Worm (Caenorhabditis elegans) whole organism, L4 larva: ENCODE data around the gene nhr-53.

Experiments
- D1046.2 ChIP-seq: fragments of 200-800 bp; sonication (Bioruptor generic); IDR thresholded peaks from 2 replicates; pipeline ENCODE4 v1.3.6; 2022; ENCODE audit warnings: missing genetic modification characterization, missing compliant biosample characterization
- F10B5.3 ChIP-seq: sonication (generic microtip); optimal IDR thresholded peaks from 2 replicates; lab custom pipeline; 2016; ENCODE audit warnings: mild to moderate bottlenecking, missing genetic modification characterization, missing compliant biosample characterization
- F26F4.8 ChIP-seq: fragments of 200-800 bp; sonication (Bioruptor generic); conservative IDR thresholded peaks from 2 replicates; pipeline ENCODE4 v1.3.6; 2022; ENCODE audit warnings: missing genetic modification characterization, missing compliant biosample characterization
- F37D6.2 ChIP-seq: sonication (generic microtip); optimal IDR thresholded peaks from 2 replicates; lab custom pipeline; 2016; ENCODE audit warnings: mild to moderate bottlenecking, missing genetic modification characterization, missing compliant biosample characterization
- F44E2.7 ChIP-seq: fragments of 200-800 bp; sonication (Bioruptor generic); IDR thresholded peaks from 2 replicates; pipeline ENCODE4 v2.1.2; 2022; ENCODE audit warnings: missing genetic modification characterization, missing compliant biosample characterization
- F49E8.2 ChIP-seq: sonication (generic microtip); optimal IDR thresholded peaks from 2 replicates; lab custom pipeline; 2016; ENCODE audit warnings: missing compliant biosample characterization, mild to moderate bottlenecking, missing genetic modification characterization, borderline replicate concordance
- R02D3.7 ChIP-seq: fragments of 150-350 bp; sonication (generic microtip); optimal IDR thresholded peaks from 3 replicates; lab custom pipeline; 2014; ENCODE audit warnings: missing biosample characterization, missing genetic modification characterization
- ZK337.2 ChIP-seq: fragments of 200-800 bp; sonication (Bioruptor generic); IDR thresholded peaks from 2 replicates; pipeline ENCODE4 v1.3.6; 2022; ENCODE audit warnings: missing genetic modification reagents, missing genetic modification characterization, missing compliant biosample characterization
- ama-1 ChIP-seq: fragments of 150-350 bp; optimal IDR thresholded peaks from 2 replicates; lab custom pipeline; 2014; ENCODE audit warnings: inconsistent platforms, mixed read lengths
- ces-1 ChIP-seq: fragments of 150-350 bp; sonication (generic microtip); optimal IDR thresholded peaks from 4 replicates; lab custom pipeline; 2014; ENCODE audit warnings: missing biosample characterization, missing genetic modification reagents, missing genetic modification characterization
- daf-12 ChIP-seq: fragments of 150-350 bp; optimal IDR thresholded peaks from 2 replicates; lab custom pipeline; 2014; ENCODE audit warnings: missing biosample characterization, missing genetic modification reagents, missing genetic modification characterization
- dmd-6 ChIP-seq: fragments of 200-800 bp; sonication (Bioruptor generic); IDR thresholded peaks from 2 replicates; pipeline ENCODE4 v1.3.6; 2022; ENCODE audit warnings: missing genetic modification reagents, missing genetic modification characterization, missing compliant biosample characterization
- dmd-9 ChIP-seq: fragments of 200-800 bp; sonication (Bioruptor generic); IDR thresholded peaks from 2 replicates; pipeline ENCODE4 v1.3.6; 2022; ENCODE audit warnings: missing genetic modification reagents, missing genetic modification characterization, missing compliant biosample characterization
- duxl-1 ChIP-seq: sonication (generic microtip); optimal IDR thresholded peaks from 2 replicates; lab custom pipeline; 2016; ENCODE audit warnings: mild to moderate bottlenecking, missing genetic modification characterization, moderate library complexity, missing compliant biosample characterization; ENCODE audit not compliant: poor library complexity
- egl-43 ChIP-seq: fragments of 200-800 bp; sonication (Bioruptor generic); IDR thresholded peaks from 2 replicates; pipeline ENCODE4 v1.3.6; 2022; ENCODE audit warnings: missing genetic modification reagents, missing genetic modification characterization, missing compliant biosample characterization
- hmg-1.1 ChIP-seq: fragments of 200-800 bp; sonication (Bioruptor generic); IDR thresholded peaks from 2 replicates; pipeline ENCODE4 v1.3.6; 2022; ENCODE audit warnings: missing genetic modification reagents, missing genetic modification characterization, missing compliant biosample characterization
- lin-1 ChIP-seq: fragments of 200-800 bp; sonication (Bioruptor generic); IDR thresholded peaks from 2 replicates; pipeline ENCODE4 v1.3.6; 2022; ENCODE audit warnings: missing genetic modification reagents, missing genetic modification characterization, missing compliant biosample characterization
- lin-13 ChIP-seq: fragments of 150-350 bp; optimal IDR thresholded peaks from 2 replicates; lab custom pipeline; 2014; ENCODE audit warnings: missing biosample characterization, missing genetic modification reagents, missing genetic modification characterization
- lin-38 ChIP-seq: fragments of 200-800 bp; sonication (Bioruptor generic); IDR thresholded peaks from 2 replicates; pipeline ENCODE4 v1.3.6; 2022; ENCODE audit warnings: missing genetic modification reagents, missing genetic modification characterization, missing compliant biosample characterization
- lin-39 ChIP-seq: fragments of 150-350 bp; optimal IDR thresholded peaks from 2 replicates; lab custom pipeline; 2014; ENCODE audit warnings: missing biosample characterization, missing genetic modification reagents, missing genetic modification characterization
- nhr-102 ChIP-seq: sonication (generic microtip); optimal IDR thresholded peaks from 2 replicates; lab custom pipeline; 2016; ENCODE audit warnings: mild to moderate bottlenecking, missing genetic modification characterization, moderate library complexity, missing compliant biosample characterization
- nhr-28 ChIP-seq: fragments of 150-350 bp; optimal IDR thresholded peaks from 2 replicates; lab custom pipeline; 2014; ENCODE audit warnings: missing biosample characterization, missing genetic modification characterization
- nhr-42 ChIP-seq: fragments of 200-800 bp; sonication (Bioruptor generic); IDR thresholded peaks from 2 replicates; pipeline ENCODE4 v1.3.6; 2022; ENCODE audit warnings: missing genetic modification characterization, missing compliant biosample characterization
- pha-4 ChIP-seq, 2 experiments: fragments of 150-350 bp in 1 of 2; fragments of 200-800 bp in 1 of 2; sonication (Bioruptor generic) in 1 of 2; IDR thresholded peaks in 1 of 2; optimal IDR thresholded peaks in 1 of 2; 2 replicates each; pipeline versions ENCODE4 v1.3.6 to Lab custom; 2014 to 2022; ENCODE audit warnings: missing genetic modification characterization in 2 of 2, missing genetic modification reagents in 2 of 2, missing biosample characterization in 1 of 2, missing compliant biosample characterization in 1 of 2
- tag-97 ChIP-seq: fragments of 200-800 bp; sonication (Bioruptor generic); IDR thresholded peaks from 2 replicates; pipeline ENCODE4 v1.3.6; 2022; ENCODE audit warnings: missing genetic modification characterization, missing compliant biosample characterization
- tra-1 ChIP-seq: fragments of 200-800 bp; sonication (Bioruptor generic); IDR thresholded peaks from 2 replicates; pipeline ENCODE4 v1.3.6; 2022; ENCODE audit warnings: missing genetic modification reagents, missing genetic modification characterization, missing compliant biosample characterization
- unc-130 ChIP-seq: sonication (generic microtip); optimal IDR thresholded peaks from 2 replicates; lab custom pipeline; 2016; ENCODE audit warnings: missing genetic modification reagents, missing genetic modification characterization, missing compliant biosample characterization
- unc-39 ChIP-seq: sonication (generic microtip); optimal IDR thresholded peaks from 2 replicates; lab custom pipeline; 2017; ENCODE audit warnings: missing biosample characterization, missing genetic modification characterization
- vab-7 ChIP-seq: fragments of 200-800 bp; sonication (Bioruptor generic); IDR thresholded peaks from 2 replicates; pipeline ENCODE4 v1.3.6; 2022; ENCODE audit warnings: missing genetic modification reagents, missing genetic modification characterization, missing compliant biosample characterization
- zag-1 ChIP-seq: fragments of 150-350 bp; optimal IDR thresholded peaks from 2 replicates; lab custom pipeline; 2014; ENCODE audit warnings: missing biosample characterization, missing genetic modification characterization
- zfp-2 ChIP-seq: sonication (generic microtip); optimal IDR thresholded peaks from 2 replicates; lab custom pipeline; 2016; ENCODE audit warnings: mild to moderate bottlenecking, missing genetic modification characterization, missing compliant biosample characterization
- ztf-11 ChIP-seq: fragments of 150-350 bp; optimal IDR thresholded peaks from 2 replicates; lab custom pipeline; 2014; ENCODE audit warnings: missing biosample characterization, missing genetic modification characterization

Gene nhr-53

ce11 chrV:15704745-15705144 is 2.6 kb upstream of the nhr-53 start, which contains the start of gene twk-34:
Gene twk-34 (plus strand): TSS chrV:15704960.
- TF ChIP-seq D1046.2 (GFP tag; lab: Robert Waterston, UW): no peak
- TF ChIP-seq F37D6.2 (tag; lab: Kevin White, UChicago): no peak
- TF ChIP-seq ztf-11 (tag; lab: Kevin White, UChicago): no peak
- no peak for TF ChIP-seq nhr-102 (tag; lab: Kevin White, UChicago)
- peak; percentile 7 for TF ChIP-seq nhr-28 (tag; lab: Kevin White, UChicago)
- TF ChIP-seq F10B5.3: no peak
- TF ChIP-seq unc-39 (tag; lab: Kevin White, UChicago): no peak
- TF ChIP-seq nhr-42 (GFP tag; lab: Robert Waterston, UW): no peak
- TF ChIP-seq hmg-1.1 (GFP tag; lab: Robert Waterston, UW): no peak
- TF ChIP-seq dmd-6 (GFP tag; lab: Robert Waterston, UW): peak; percentile 21; the same call in 1 of the 2 replicates
- TF ChIP-seq lin-38 (GFP tag; lab: Robert Waterston, UW): no peak
- TF ChIP-seq zfp-2 (tag; lab: Kevin White, UChicago): no peak
- no peak for TF ChIP-seq tag-97 (GFP tag; lab: Robert Waterston, UW)
- TF ChIP-seq ama-1 (lab: Kevin White, UChicago): no peak
- no peak for TF ChIP-seq egl-43 (GFP tag; lab: Robert Waterston, UW)

ce11 chrV:15699799-15700198 is 2.4 kb downstream of the nhr-53 start, which contains the start of gene nhr-199:
Gene nhr-199 (minus strand): TSS chrV:15699899.
- TF ChIP-seq lin-1 (GFP tag; lab: Robert Waterston, UW) (no peak), zag-1 (tag; lab: Kevin White, UChicago) (no peak), F49E8.2 (tag; lab: Kevin White, UChicago) (no peak), duxl-1 (tag; lab: Kevin White, UChicago) (no peak), dmd-6 (GFP tag; lab: Robert Waterston, UW) (no peak), dmd-9 (no peak), egl-43 (GFP tag; lab: Robert Waterston, UW) (no peak), ces-1 (GFP tag; lab: Kevin White, UChicago) (no peak)

ce11 chrV:15698099-15698498 is 4.1 kb downstream of the nhr-53 start, which contains the start of gene srx-29:
Gene srx-29 (minus strand): TSS chrV:15698199.
- no peak for TF ChIP-seq F26F4.8 (GFP tag; lab: Robert Waterston, UW)
- no peak for TF ChIP-seq ZK337.2 (GFP tag; lab: Robert Waterston, UW)
- TF ChIP-seq F37D6.2 (tag; lab: Kevin White, UChicago): no peak
- TF ChIP-seq R02D3.7 (tag; lab: Kevin White, UChicago): no peak
- no peak for TF ChIP-seq tag-97 (GFP tag; lab: Robert Waterston, UW)

- TF ChIP-seq F37D6.2 (tag; lab: Kevin White, UChicago) (no peak), R02D3.7 (tag; lab: Kevin White, UChicago) (no peak), F44E2.7 (GFP tag; lab: Robert Waterston, UW) (no peak), daf-12 (tag; lab: Kevin White, UChicago) (no peak), lin-39 (tag; lab: Kevin White, UChicago) (no peak), vab-7 (GFP tag; lab: Robert Waterston, UW) (no peak), unc-130 (no peak), lin-13 (GFP tag; lab: Kevin White, UChicago) (no peak), lin-1 (GFP tag; lab: Robert Waterston, UW) (no peak), lin-38 (GFP tag; lab: Robert Waterston, UW) (no peak), zag-1 (tag; lab: Kevin White, UChicago) (no peak), tag-97 (GFP tag; lab: Robert Waterston, UW) (no peak), pha-4 (GFP tag; IDR thresholded peaks at IDR 0.05; lab: Robert Waterston, UW) (no peak), pha-4 (tag; optimal IDR thresholded peaks at IDR 0.05; lab: Kevin White, UChicago) (no peak), tra-1 (GFP tag; lab: Robert Waterston, UW) (no peak)
- TF ChIP-seq, all 104 proteins: peak for 0
Measured at ce11 chrV:15693682-15694081, 8.5 kb downstream of the nhr-53 start, which contains the start of gene nhr-198. Gene nhr-198 (plus strand): TSS chrV:15693994.
